Worm (Caenorhabditis elegans) whole organism, L4 larva: ENCODE data around the gene gas-1.

ENCODE experiments used
- D1046.2 ChIP-seq: fragments of 200-800 bp; sonication (Bioruptor generic); IDR thresholded peaks from 2 replicates; pipeline ENCODE4 v1.3.6; 2022; ENCODE audit warnings: missing genetic modification characterization, missing compliant biosample characterization
- F26F4.8 ChIP-seq: fragments of 200-800 bp; sonication (Bioruptor generic); conservative IDR thresholded peaks from 2 replicates; pipeline ENCODE4 v1.3.6; 2022; ENCODE audit warnings: missing genetic modification characterization, missing compliant biosample characterization
- F37D6.2 ChIP-seq: sonication (generic microtip); optimal IDR thresholded peaks from 2 replicates; lab custom pipeline; 2016; ENCODE audit warnings: mild to moderate bottlenecking, missing genetic modification characterization, missing compliant biosample characterization
- F44E2.7 ChIP-seq: fragments of 200-800 bp; sonication (Bioruptor generic); IDR thresholded peaks from 2 replicates; pipeline ENCODE4 v2.1.2; 2022; ENCODE audit warnings: missing genetic modification characterization, missing compliant biosample characterization
- F49E8.2 ChIP-seq: sonication (generic microtip); optimal IDR thresholded peaks from 2 replicates; lab custom pipeline; 2016; ENCODE audit warnings: missing compliant biosample characterization, mild to moderate bottlenecking, missing genetic modification characterization, borderline replicate concordance
- R02D3.7 ChIP-seq: fragments of 150-350 bp; sonication (generic microtip); optimal IDR thresholded peaks from 3 replicates; lab custom pipeline; 2014; ENCODE audit warnings: missing biosample characterization, missing genetic modification characterization
- ZK546.5 ChIP-seq, 2 experiments: sonication (generic microtip); optimal IDR thresholded peaks; 2 replicates each; lab custom pipeline; 2017; ENCODE audit warnings: missing biosample characterization in 2 of 2, missing genetic modification characterization in 2 of 2
- aha-1 ChIP-seq: fragments of 150-350 bp; peaks from one replicate; lab custom pipeline; 2014; ENCODE audit warnings: missing biosample characterization, missing genetic modification characterization
- attf-4 ChIP-seq: sonication (generic microtip); optimal IDR thresholded peaks from 3 replicates; lab custom pipeline; 2017; ENCODE audit warnings: missing biosample characterization, missing genetic modification characterization
- ceh-20 ChIP-seq: fragments of 200-800 bp; sonication (Bioruptor generic); IDR thresholded peaks from 2 replicates; pipeline ENCODE4 v1.3.6; 2022; ENCODE audit warnings: missing genetic modification reagents, missing genetic modification characterization, missing compliant biosample characterization
- ceh-32 ChIP-seq: sonication (generic microtip); optimal IDR thresholded peaks from 2 replicates; lab custom pipeline; 2016; ENCODE audit warnings: mild to moderate bottlenecking, missing genetic modification characterization, missing compliant biosample characterization; ENCODE audit not compliant: poor library complexity
- ceh-44 ChIP-seq: fragments of 200-800 bp; sonication (Bioruptor generic); IDR thresholded peaks from 2 replicates; pipeline ENCODE4 v1.3.6; 2022; ENCODE audit warnings: missing genetic modification reagents, missing genetic modification characterization, missing compliant biosample characterization
- ceh-62 ChIP-seq: sonication (generic microtip); optimal IDR thresholded peaks from 2 replicates; lab custom pipeline; 2017; ENCODE audit warnings: missing biosample characterization, missing genetic modification characterization
- ceh-82 ChIP-seq: sonication (generic microtip); optimal IDR thresholded peaks from 2 replicates; lab custom pipeline; 2017; ENCODE audit warnings: missing biosample characterization, missing genetic modification characterization
- ces-1 ChIP-seq: fragments of 150-350 bp; sonication (generic microtip); optimal IDR thresholded peaks from 4 replicates; lab custom pipeline; 2014; ENCODE audit warnings: missing biosample characterization, missing genetic modification reagents, missing genetic modification characterization
- ctbp-1 ChIP-seq: fragments of 200-800 bp; sonication (Bioruptor generic); IDR thresholded peaks from 2 replicates; pipeline ENCODE4 v1.3.6; 2022; ENCODE audit warnings: missing genetic modification reagents, missing genetic modification characterization, missing compliant biosample characterization
- daf-12 ChIP-seq: fragments of 150-350 bp; optimal IDR thresholded peaks from 2 replicates; lab custom pipeline; 2014; ENCODE audit warnings: missing biosample characterization, missing genetic modification reagents, missing genetic modification characterization
- daf-16 ChIP-seq, 3 experiments: sonication (generic microtip); optimal IDR thresholded peaks; 2 replicates each; lab custom pipeline; 2016 to 2017; ENCODE audit warnings: missing genetic modification characterization in 3 of 3, missing genetic modification reagents in 3 of 3, mild to moderate bottlenecking in 2 of 3, missing compliant biosample characterization in 2 of 3, missing biosample characterization in 1 of 3, moderate library complexity in 1 of 3
- dmd-9 ChIP-seq: fragments of 200-800 bp; sonication (Bioruptor generic); IDR thresholded peaks from 2 replicates; pipeline ENCODE4 v1.3.6; 2022; ENCODE audit warnings: missing genetic modification reagents, missing genetic modification characterization, missing compliant biosample characterization
- duxl-1 ChIP-seq: sonication (generic microtip); optimal IDR thresholded peaks from 2 replicates; lab custom pipeline; 2016; ENCODE audit warnings: mild to moderate bottlenecking, missing genetic modification characterization, moderate library complexity, missing compliant biosample characterization; ENCODE audit not compliant: poor library complexity
- fkh-10 ChIP-seq: fragments of 150-350 bp; optimal IDR thresholded peaks from 2 replicates; lab custom pipeline; 2014; ENCODE audit warnings: missing biosample characterization, missing genetic modification reagents, missing genetic modification characterization
- gei-8 ChIP-seq: fragments of 200-800 bp; sonication (Bioruptor generic); optimal IDR thresholded peaks from 2 replicates; lab custom pipeline; 2018; ENCODE audit warnings: mild to moderate bottlenecking, missing genetic modification characterization, missing compliant biosample characterization
- hlh-11 ChIP-seq: fragments of 200-800 bp; sonication (Bioruptor generic); optimal IDR thresholded peaks from 2 replicates; lab custom pipeline; 2018; ENCODE audit warnings: mild to moderate bottlenecking, missing genetic modification characterization, missing compliant biosample characterization
- hlh-30 ChIP-seq: sonication (generic microtip); optimal IDR thresholded peaks from 2 replicates; lab custom pipeline; 2017; ENCODE audit warnings: antibody characterized with exemption, mild to moderate bottlenecking, missing genetic modification characterization, missing compliant biosample characterization; ENCODE audit not compliant: insufficient read depth
- hmg-1.1 ChIP-seq: fragments of 200-800 bp; sonication (Bioruptor generic); IDR thresholded peaks from 2 replicates; pipeline ENCODE4 v1.3.6; 2022; ENCODE audit warnings: missing genetic modification reagents, missing genetic modification characterization, missing compliant biosample characterization
- lin-1 ChIP-seq: fragments of 200-800 bp; sonication (Bioruptor generic); IDR thresholded peaks from 2 replicates; pipeline ENCODE4 v1.3.6; 2022; ENCODE audit warnings: missing genetic modification reagents, missing genetic modification characterization, missing compliant biosample characterization
- lin-13 ChIP-seq: fragments of 150-350 bp; optimal IDR thresholded peaks from 2 replicates; lab custom pipeline; 2014; ENCODE audit warnings: missing biosample characterization, missing genetic modification reagents, missing genetic modification characterization
- lin-15B ChIP-seq: fragments of 150-350 bp; sonication (generic microtip); optimal IDR thresholded peaks from 3 replicates; lab custom pipeline; 2014; ENCODE audit warnings: missing biosample characterization, missing genetic modification characterization
- lin-29 ChIP-seq: fragments of 200-800 bp; sonication (Bioruptor generic); IDR thresholded peaks from 2 replicates; pipeline ENCODE4 v1.3.6; 2022; ENCODE audit warnings: missing genetic modification reagents, missing genetic modification characterization, missing compliant biosample characterization
- lir-3 ChIP-seq: sonication (generic microtip); optimal IDR thresholded peaks from 2 replicates; lab custom pipeline; 2016; ENCODE audit warnings: mild to moderate bottlenecking, missing genetic modification characterization, missing compliant biosample characterization
- lsy-2 ChIP-seq, 2 experiments: fragments of 150-350 bp in 1 of 2; sonication (generic microtip) in 1 of 2; optimal IDR thresholded peaks; 2 replicates each; lab custom pipeline; 2014 to 2017; ENCODE audit warnings: missing biosample characterization in 2 of 2, missing genetic modification characterization in 2 of 2
- mdl-1 ChIP-seq, 2 experiments: fragments of 150-350 bp in 1 of 2; sonication (generic microtip) in 1 of 2; optimal IDR thresholded peaks; 2 replicates each; lab custom pipeline; 2014 to 2017; ENCODE audit warnings: missing biosample characterization in 2 of 2, missing genetic modification characterization in 2 of 2
- mep-1 ChIP-seq: fragments of 150-350 bp; sonication (generic microtip); optimal IDR thresholded peaks from 3 replicates; lab custom pipeline; 2014; ENCODE audit warnings: missing biosample characterization, missing genetic modification characterization
- mes-2 ChIP-seq: sonication (generic microtip); optimal IDR thresholded peaks from 2 replicates; lab custom pipeline; 2016; ENCODE audit warnings: missing genotype, mild to moderate bottlenecking, missing genetic modification characterization, missing compliant biosample characterization; ENCODE audit not compliant: poor library complexity, severe bottlenecking
- nhr-102 ChIP-seq: sonication (generic microtip); optimal IDR thresholded peaks from 2 replicates; lab custom pipeline; 2016; ENCODE audit warnings: mild to moderate bottlenecking, missing genetic modification characterization, moderate library complexity, missing compliant biosample characterization
- nhr-11 ChIP-seq: fragments of 150-350 bp; optimal IDR thresholded peaks from 2 replicates; lab custom pipeline; 2014; ENCODE audit warnings: missing biosample characterization, missing genetic modification characterization
- nhr-111 ChIP-seq: fragments of 200-800 bp; sonication (Bioruptor generic); optimal IDR thresholded peaks from 2 replicates; lab custom pipeline; 2018; ENCODE audit warnings: mild to moderate bottlenecking, missing genetic modification characterization, missing compliant biosample characterization
- nhr-41 ChIP-seq: fragments of 200-800 bp; sonication (Bioruptor generic); IDR thresholded peaks from 2 replicates; pipeline ENCODE4 v1.3.6; 2022; ENCODE audit warnings: missing genetic modification reagents, missing genetic modification characterization, missing compliant biosample characterization
- saeg-2 ChIP-seq: fragments of 200-800 bp; sonication (Bioruptor generic); IDR thresholded peaks from 2 replicates; pipeline ENCODE4 v1.3.6; 2022; ENCODE audit warnings: missing genetic modification reagents, missing genetic modification characterization, missing compliant biosample characterization
- sdz-12 ChIP-seq: fragments of 200-800 bp; sonication (Bioruptor generic); optimal IDR thresholded peaks from 2 replicates; lab custom pipeline; 2018; ENCODE audit warnings: mild to moderate bottlenecking, missing genetic modification characterization, missing compliant biosample characterization
- set-16 ChIP-seq: fragments of 200-800 bp; sonication (Bioruptor generic); IDR thresholded peaks from 2 replicates; pipeline ENCODE4 v1.3.6; 2022; ENCODE audit warnings: missing genetic modification reagents, missing genetic modification characterization, missing compliant biosample characterization
- snpc-4 ChIP-seq: fragments of 150-350 bp; optimal IDR thresholded peaks from 2 replicates; lab custom pipeline; 2014; ENCODE audit warnings: missing biosample characterization, missing genetic modification characterization
- spr-3 ChIP-seq: fragments of 200-800 bp; sonication (Bioruptor generic); optimal IDR thresholded peaks from 2 replicates; lab custom pipeline; 2018; ENCODE audit warnings: mild to moderate bottlenecking, missing genetic modification characterization, missing compliant biosample characterization
- tra-1 ChIP-seq: fragments of 200-800 bp; sonication (Bioruptor generic); IDR thresholded peaks from 2 replicates; pipeline ENCODE4 v1.3.6; 2022; ENCODE audit warnings: missing genetic modification reagents, missing genetic modification characterization, missing compliant biosample characterization
- unc-62 ChIP-seq, 3 experiments: fragments of 150-350 bp in 1 of 3; sonication (generic microtip); optimal IDR thresholded peaks in 2 of 3; peaks in 1 of 3; 1 replicate in 1 of 3; 2 replicates in 2 of 3; lab custom pipeline; 2014 to 2017; ENCODE audit warnings: missing biosample characterization in 3 of 3, missing genetic modification characterization in 3 of 3, missing genetic modification reagents in 3 of 3, missing genotype in 1 of 3
- vab-7 ChIP-seq: fragments of 200-800 bp; sonication (Bioruptor generic); IDR thresholded peaks from 2 replicates; pipeline ENCODE4 v1.3.6; 2022; ENCODE audit warnings: missing genetic modification reagents, missing genetic modification characterization, missing compliant biosample characterization
- zfp-3 ChIP-seq: fragments of 200-800 bp; sonication (Bioruptor generic); conservative IDR thresholded peaks from 2 replicates; pipeline ENCODE4 v1.3.6; 2022; ENCODE audit warnings: missing genetic modification reagents, missing genetic modification characterization, missing compliant biosample characterization

Gene gas-1

ce11 chrX:15590347-15590928, at the start of gene gas-1:
gas-1 (minus strand) TSS chrX:15590397.
- peak; percentile 49 for TF ChIP-seq mes-2
- no peak for TF ChIP-seq set-16
- TF ChIP-seq aha-1 (tag; lab: Kevin White, UChicago) = peak; percentile 28
- peak; percentile 39 for TF ChIP-seq hlh-30 (tag; lab: Kevin White, UChicago)
- TF ChIP-seq lin-15B (tag; lab: Kevin White, UChicago) = no peak
- no peak for TF ChIP-seq daf-16 (GFP tag; optimal IDR thresholded peaks at IDR 0.05; lab: Kevin White, UChicago)
- peak; percentile 55 for TF ChIP-seq daf-16 (tag; optimal IDR thresholded peaks at IDR 0.05; lab: Kevin White, UChicago)
- no peak for TF ChIP-seq F37D6.2
- no peak for TF ChIP-seq mdl-1 (tag; optimal IDR thresholded peaks at IDR 0.05; lab: Kevin White, UChicago)
- TF ChIP-seq lin-13 = no peak
- no peak for TF ChIP-seq lin-29
- TF ChIP-seq mep-1 (tag; lab: Kevin White, UChicago) = no peak
- no peak for TF ChIP-seq D1046.2
- TF ChIP-seq lin-1 (GFP tag; lab: Robert Waterston, UW) = no peak
- no peak for TF ChIP-seq saeg-2
- no peak for TF ChIP-seq F44E2.7 (GFP tag; lab: Robert Waterston, UW)
- TF ChIP-seq vab-7 (GFP tag; lab: Robert Waterston, UW) = no peak
- TF ChIP-seq ceh-20 (GFP tag; lab: Robert Waterston, UW) = no peak
- no peak for TF ChIP-seq zfp-3 (GFP tag; lab: Robert Waterston, UW)
- TF ChIP-seq hlh-11 (tag; lab: Kevin White, UChicago) = no peak
- no peak for TF ChIP-seq nhr-11 (tag; lab: Kevin White, UChicago)
- no peak for TF ChIP-seq nhr-102 (tag; lab: Kevin White, UChicago)
- TF ChIP-seq daf-12 (tag; lab: Kevin White, UChicago) = no peak
- no peak for TF ChIP-seq ceh-44 (GFP tag; lab: Robert Waterston, UW)
- TF ChIP-seq ceh-82 = no peak

- TF ChIP-seq ctbp-1 (GFP tag; lab: Robert Waterston, UW) (peak; percentile 65), fkh-10 (peak; percentile 75), R02D3.7 (no peak), unc-62 (GFP tag; optimal IDR thresholded peaks at IDR 0.05 in 1 of 2; lab: Kevin White, UChicago) (peak in 1 of 2 experiments; percentile 82), unc-62 (tag; optimal IDR thresholded peaks at IDR 0.05; lab: Kevin White, UChicago) (no peak), lsy-2 (tag; optimal IDR thresholded peaks at IDR 0.05; lab: Kevin White, UChicago) (peak in 1 of 2 experiments; percentile 46), ces-1 (GFP tag; lab: Kevin White, UChicago) (peak; percentile 67), hlh-30 (tag; lab: Kevin White, UChicago) (peak; percentile 5), snpc-4 (no peak), F26F4.8 (no peak), mep-1 (tag; lab: Kevin White, UChicago) (peak; percentile 37), hmg-1.1 (GFP tag; lab: Robert Waterston, UW) (0 out of 2 replicates have a peak, but pooled peaks have one; percentile 15)
- TF ChIP-seq, all 104 proteins: peak for 8
These were observed 43.8 kb upstream of the gas-1 start for ce11 chrX:15633964-15634363.

ce11 chrX:15630790-15631204, 40.6 kb upstream of the gas-1 start:
- TF ChIP-seq duxl-1 (tag; lab: Kevin White, UChicago) (no peak), F49E8.2 (tag; lab: Kevin White, UChicago) (no peak), spr-3 (GFP tag; lab: Kevin White, UChicago) (no peak), dmd-9 (no peak), ceh-62 (no peak), nhr-111 (GFP tag; lab: Kevin White, UChicago) (no peak), tra-1 (GFP tag; lab: Robert Waterston, UW) (no peak), gei-8 (GFP tag; lab: Kevin White, UChicago) (no peak), nhr-41 (no peak), hlh-11 (tag; lab: Kevin White, UChicago) (peak; percentile 22), F44E2.7 (GFP tag; lab: Robert Waterston, UW) (no peak), nhr-11 (tag; lab: Kevin White, UChicago) (no peak), ZK546.5 (tag; optimal IDR thresholded peaks at IDR 0.05; lab: Kevin White, UChicago) (no peak), D1046.2 (no peak), ceh-32 (no peak), sdz-12 (GFP tag; lab: Kevin White, UChicago) (no peak), mdl-1 (tag; optimal IDR thresholded peaks at IDR 0.05; lab: Kevin White, UChicago) (peak in 1 of 2 experiments; percentile 16), lir-3 (tag; lab: Kevin White, UChicago) (no peak), attf-4 (tag; lab: Kevin White, UChicago) (no peak)
